Fruit fly (Drosophila melanogaster) whole organism, adult: ENCODE results near the gene SkpE.

Experiments used
- CG11617 ChIP-seq: fragments of 200-800 bp; sonication (Bioruptor generic); optimal IDR thresholded peaks from 2 replicates; lab custom pipeline; 2017; ENCODE audit warnings: mild to moderate bottlenecking, missing biosample characterization, missing genetic modification reagents, missing genetic modification characterization
- CG12768 ChIP-seq: fragments of 200-800 bp; sonication (Bioruptor generic); optimal IDR thresholded peaks from 2 replicates; lab custom pipeline; 2017; ENCODE audit warnings: missing biosample characterization, missing genetic modification characterization, mild to moderate bottlenecking, moderate library complexity, missing genetic modification reagents
- CG14711 ChIP-seq: fragments of 200-800 bp; sonication (Bioruptor generic); optimal IDR thresholded peaks from 2 replicates; lab custom pipeline; 2018; ENCODE audit warnings: missing biosample characterization, mild to moderate bottlenecking, missing genetic modification characterization, moderate library complexity
- CG33017 ChIP-seq: fragments of 200-800 bp; sonication (Bioruptor generic); optimal IDR thresholded peaks from 2 replicates; lab custom pipeline; 2018; ENCODE audit warnings: missing biosample characterization, mild to moderate bottlenecking, missing genetic modification characterization, moderate library complexity
- CG7101 ChIP-seq: fragments of 200-800 bp; sonication (Bioruptor generic); optimal IDR thresholded peaks from 2 replicates; lab custom pipeline; 2018; ENCODE audit warnings: missing biosample characterization, mild to moderate bottlenecking, missing genetic modification characterization, moderate library complexity
- bab1 ChIP-seq: fragments of 200-800 bp; sonication (Bioruptor generic); optimal IDR thresholded peaks from 3 replicates; lab custom pipeline; 2019; ENCODE audit warnings: missing biosample characterization, mild to moderate bottlenecking, missing genetic modification characterization, moderate library complexity
- cic ChIP-seq: fragments of 200-800 bp; sonication (Bioruptor generic); optimal IDR thresholded peaks from 2 replicates; lab custom pipeline; 2017; ENCODE audit warnings: missing biosample characterization, mild to moderate bottlenecking, missing genetic modification characterization, moderate library complexity
- kay ChIP-seq: fragments of 200-800 bp; sonication (Bioruptor generic); peaks from one replicate; lab custom pipeline; 2016; ENCODE audit warnings: missing biosample characterization, missing genetic modification characterization, borderline replicate concordance
- ovo ChIP-seq: fragments of 200-800 bp; sonication (Bioruptor generic); optimal IDR thresholded peaks from 2 replicates; lab custom pipeline; 2016; ENCODE audit warnings: missing biosample characterization, missing genetic modification characterization
- tj ChIP-seq: fragments of 200-800 bp; sonication (Bioruptor generic); optimal IDR thresholded peaks from 3 replicates; lab custom pipeline; 2017; ENCODE audit warnings: missing biosample characterization, mild to moderate bottlenecking, missing genetic modification characterization, moderate library complexity
- toe ChIP-seq: fragments of 200-800 bp; sonication (Bioruptor generic); optimal IDR thresholded peaks from 2 replicates; lab custom pipeline; 2016; ENCODE audit warnings: missing biosample characterization, missing genetic modification characterization

DNA sequence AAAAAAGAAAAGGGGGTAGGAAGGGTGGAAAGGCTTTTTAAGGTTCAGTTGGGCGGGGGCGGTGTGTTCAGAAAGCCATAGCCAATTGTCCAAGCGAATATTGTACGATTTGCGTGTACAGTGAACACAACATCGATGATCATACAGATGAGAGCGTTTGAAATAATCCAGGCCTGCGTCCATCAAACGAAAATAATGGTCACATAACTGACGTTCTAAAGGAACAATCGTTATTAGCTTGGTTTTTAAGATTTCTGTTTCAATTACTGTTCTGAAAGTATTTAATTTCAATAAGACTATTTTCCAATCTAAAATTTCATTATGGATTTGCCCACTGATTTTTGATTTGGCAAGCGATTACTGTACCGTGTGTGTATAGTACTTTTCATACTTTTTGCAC, 1.3 kb upstream of the SkpE start:
- no peak for TF ChIP-seq kay (GFP tag; lab: Kevin White, UChicago)
- no peak for TF ChIP-seq tj
- TF ChIP-seq CG14711 (tag; lab: Kevin White, UChicago), result no peak
- TF ChIP-seq CG12768, result no peak
- TF ChIP-seq cic (GFP tag; lab: Kevin White, UChicago), result no peak
- TF ChIP-seq CG7101 (tag; lab: Kevin White, UChicago), result no peak
- no peak for TF ChIP-seq CG33017 (tag; lab: Kevin White, UChicago)
- TF ChIP-seq CG11617 (GFP tag; lab: Kevin White, UChicago), result no peak
- TF ChIP-seq bab1 (GFP tag; lab: Kevin White, UChicago), result no peak
- no peak for TF ChIP-seq toe (GFP tag; lab: Kevin White, UChicago)
- TF ChIP-seq ovo (GFP tag; lab: Kevin White, UChicago), result no peak
